Worm (Caenorhabditis elegans) whole organism, L4/young adult: ENCODE data around the gene pha-2.

Experiments used
- W03F9.2 ChIP-seq: fragments of 150-350 bp; optimal IDR thresholded peaks from 2 replicates; lab custom pipeline; 2014; ENCODE audit warnings: missing biosample characterization, missing genetic modification characterization
- dao-5 ChIP-seq: sonication (generic microtip); optimal IDR thresholded peaks from 2 replicates; lab custom pipeline; 2016; ENCODE audit warnings: missing genotype, missing genetic modification characterization, moderate library complexity, missing compliant biosample characterization

DNA sequence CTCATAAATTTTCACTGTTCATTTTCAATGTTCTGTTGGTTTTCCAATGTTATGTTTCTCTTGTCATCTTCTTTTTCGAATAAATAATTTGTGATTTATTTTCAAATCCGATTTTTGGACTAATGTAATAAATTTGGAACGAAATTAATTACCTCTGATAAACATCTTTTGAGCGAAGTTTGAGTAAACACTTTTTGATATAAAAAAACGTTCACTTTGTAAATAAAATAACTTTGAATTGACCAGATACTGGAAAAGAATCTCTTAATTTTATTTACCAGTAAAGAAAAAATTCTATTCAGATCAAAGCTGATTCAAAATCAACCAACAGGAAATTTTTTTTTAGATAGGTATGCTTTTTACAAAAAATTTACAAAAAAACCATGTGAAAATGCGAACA, 35.0 kb upstream of the pha-2 start, which contains the start of gene lgc-32:
- no peak for TF ChIP-seq W03F9.2 (tag; lab: Kevin White, UChicago)
- TF ChIP-seq dao-5 (tag; lab: Kevin White, UChicago) = no peak
